Worm (Caenorhabditis elegans) whole organism, L3 larva: Measurements from ENCODE around the gene T24H10.1.

Experiments
- ama-1 ChIP-seq: fragments of 150-350 bp; optimal IDR thresholded peaks from 2 replicates; lab custom pipeline; 2018
- tbx-2 ChIP-seq: sonication (generic microtip); optimal IDR thresholded peaks from 2 replicates; lab custom pipeline; 2016; ENCODE audit warnings: mild to moderate bottlenecking, missing genetic modification characterization, missing compliant biosample characterization
- ztf-11 ChIP-seq: fragments of 150-350 bp; optimal IDR thresholded peaks from 2 replicates; lab custom pipeline; 2014; ENCODE audit warnings: missing biosample characterization, missing genetic modification characterization

DNA sequence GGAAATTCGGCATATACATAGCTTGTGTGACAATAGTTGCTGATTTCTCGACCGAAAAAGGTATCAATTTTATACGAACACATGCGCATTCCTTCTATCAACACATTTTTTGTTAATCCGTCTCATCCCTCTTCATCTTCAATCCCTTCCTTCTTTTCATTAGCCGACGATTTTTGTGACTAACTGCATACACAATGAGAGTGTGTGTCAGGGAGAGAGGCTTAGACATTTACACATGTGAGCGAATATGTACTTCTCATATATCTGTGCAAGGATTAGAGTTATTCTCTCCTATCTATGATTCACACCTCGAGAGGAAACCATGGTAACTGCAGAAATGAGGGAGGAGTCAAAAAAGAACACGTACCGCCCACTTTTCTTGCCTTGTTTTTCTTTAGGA lies 31.2 kb downstream of the T24H10.1 start:
- TF ChIP-seq tbx-2 (no peak), ama-1 (lab: Kevin White, UChicago) (no peak), ztf-11 (no peak)
